Fruit fly (Drosophila melanogaster) whole organism, wandering third instar larva: Measurements from ENCODE around the gene Pgant35A.

Experiments
- CG32264 ChIP-seq: fragments of 200-800 bp; sonication (Bioruptor generic); optimal IDR thresholded peaks from 2 replicates; lab custom pipeline; 2016; ENCODE audit warnings: missing biosample characterization, missing genetic modification characterization
- Hr78 ChIP-seq: fragments of >200 bp; optimal IDR thresholded peaks from 2 replicates; lab custom pipeline; 2017; ENCODE audit warnings: missing biosample characterization, missing genetic modification characterization
- Myc ChIP-seq: fragments of >200 bp; optimal IDR thresholded peaks from 2 replicates; lab custom pipeline; 2017
- N ChIP-seq: fragments of >200 bp; optimal IDR thresholded peaks from 2 replicates; lab custom pipeline; 2018; ENCODE audit warnings: missing biosample characterization, missing external identifiers, missing genetic modification characterization
- OdsH ChIP-seq: fragments of 200-800 bp; sonication (Bioruptor generic); optimal IDR thresholded peaks from 2 replicates; lab custom pipeline; 2016; ENCODE audit warnings: missing biosample characterization, mild to moderate bottlenecking, missing genetic modification characterization
- Sp1 ChIP-seq: fragments of 200-800 bp; sonication (Bioruptor generic); optimal IDR thresholded peaks from 3 replicates; lab custom pipeline; 2019; ENCODE audit warnings: missing biosample characterization, mild to moderate bottlenecking, missing genetic modification characterization, moderate library complexity
- fru ChIP-seq: fragments of 200-800 bp; sonication (Bioruptor generic); optimal IDR thresholded peaks from 3 replicates; lab custom pipeline; 2016; ENCODE audit warnings: missing biosample characterization, mild to moderate bottlenecking, missing genetic modification characterization
- h ChIP-seq: fragments of 200-800 bp; sonication (Bioruptor generic); optimal IDR thresholded peaks from 3 replicates; lab custom pipeline; 2016; ENCODE audit warnings: missing biosample characterization, mild to moderate bottlenecking, missing genetic modification characterization
- pan ChIP-seq: fragments of >200 bp; optimal IDR thresholded peaks from 2 replicates; lab custom pipeline; 2017
- psq ChIP-seq: fragments of 200-800 bp; sonication (Bioruptor generic); optimal IDR thresholded peaks from 3 replicates; lab custom pipeline; 2017; ENCODE audit warnings: missing biosample characterization, mild to moderate bottlenecking, missing genetic modification characterization, moderate library complexity
- rgr ChIP-seq: fragments of 200-800 bp; sonication (Bioruptor generic); optimal IDR thresholded peaks from 3 replicates; lab custom pipeline; 2016; ENCODE audit warnings: missing biosample characterization, mild to moderate bottlenecking, missing genetic modification characterization
- sv ChIP-seq: fragments of 200-800 bp; sonication (Bioruptor generic); optimal IDR thresholded peaks from 3 replicates; lab custom pipeline; 2016; ENCODE audit warnings: missing biosample characterization, missing genetic modification characterization
- usp ChIP-seq: fragments of >200 bp; optimal IDR thresholded peaks from 2 replicates; lab custom pipeline; 2017; ENCODE audit warnings: missing biosample characterization, missing genetic modification characterization

DNA sequence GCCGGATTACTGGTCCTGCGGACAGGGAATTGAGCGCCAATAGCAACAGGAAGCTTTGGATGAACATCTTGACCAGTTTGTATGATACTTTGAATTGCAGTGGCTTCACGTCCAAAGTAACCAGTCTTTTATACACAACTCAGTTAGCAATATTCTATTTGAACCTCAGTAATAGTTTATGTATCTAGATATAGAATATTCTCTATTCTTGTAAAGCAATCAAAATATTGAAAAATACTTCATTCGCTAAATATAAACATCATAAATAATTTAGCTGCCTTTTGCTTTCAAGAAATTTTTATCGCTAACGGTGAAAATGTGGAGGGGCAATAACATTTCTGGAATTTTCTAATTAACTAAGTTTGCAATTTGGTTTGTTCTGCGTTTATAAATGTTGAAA, 12.5 kb upstream of the Pgant35A start, which contains the start of gene Send2:
- TF ChIP-seq h (no peak), CG32264 (GFP tag; lab: Kevin White, UChicago) (no peak), Hr78 (GFP tag; lab: Kevin White, UChicago) (no peak), Myc (lab: Kevin White, UChicago) (no peak), sv (GFP tag; lab: Kevin White, UChicago) (no peak), rgr (GFP tag; lab: Kevin White, UChicago) (no peak), fru (GFP tag; lab: Kevin White, UChicago) (no peak), Sp1 (GFP tag; lab: Kevin White, UChicago) (no peak), N (GFP tag; lab: Kevin White, UChicago) (no peak), usp (GFP tag; lab: Kevin White, UChicago) (no peak), pan (lab: Kevin White, UChicago) (no peak), OdsH (GFP tag; lab: Kevin White, UChicago) (no peak), psq (GFP tag; lab: Kevin White, UChicago) (no peak)
